1 fruit fly cellular context compared by ENCODE assay signal in genomic region chrX:9243417-9243884, dm6.
TF ChIP-seq lines count a peak whose summit lies in the region.

mxc (minus strand) TSS chrX:9243467.
Larp7 (plus strand) TSS chrX:9243817.

TF ChIP-seq in whole organism, embryonic, 481 proteins besides CTCF, POLR2A, EP300 and RAD21 (continued from another document and continues in another):
- TF ChIP-seq CG13123 (GFP tag; optimal IDR thresholded peaks at IDR 0.05; lab: Kevin White, UChicago) (peak; percentile 8), mam (GFP tag; optimal IDR thresholded peaks at IDR 0.05; lab: Kevin White, UChicago) (peak; percentile 69), CG14710 (tag; optimal IDR thresholded peaks at IDR 0.05; lab: Kevin White, UChicago) (peak; percentile 80), slp2 (GFP tag; optimal IDR thresholded peaks at IDR 0.05; lab: Kevin White, UChicago) (peak; percentile 57), sna (GFP tag; IDR thresholded peaks at IDR 0.05; lab: Robert Waterston, UW; ENCODE audit: partially characterized antibody) (peak; percentile 86), CG10979 (tag; optimal IDR thresholded peaks at IDR 0.05; lab: Kevin White, UChicago) (peak; percentile 27), CG14441 (GFP tag; IDR thresholded peaks at IDR 0.05; lab: Robert Waterston, UW) (peak; percentile 52; the same call in 1 of the 2 replicates), CG8944 (GFP tag; optimal IDR thresholded peaks at IDR 0.05; lab: Kevin White, UChicago) (peak; percentile 64), slbo (GFP tag; IDR thresholded peaks at IDR 0.05; lab: Robert Waterston, UW) (peak; percentile 72), Taf1 (GFP tag; IDR thresholded peaks at IDR 0.05; lab: Robert Waterston, UW) (0 out of 2 replicates have a peak, but pooled peaks have one; percentile 28), sim (GFP tag; IDR thresholded peaks at IDR 0.05; lab: Robert Waterston, UW) (no peak), NFAT (GFP tag; IDR thresholded peaks at IDR 0.05; lab: Robert Waterston, UW) (no peak), CG10321 (GFP tag; IDR thresholded peaks at IDR 0.05; lab: Robert Waterston, UW) (no peak), Atf3 (GFP tag; optimal IDR thresholded peaks at IDR 0.05; lab: Kevin White, UChicago) (no peak), jing (GFP tag; optimal IDR thresholded peaks at IDR 0.05; lab: Kevin White, UChicago) (no peak), Bdp1 (GFP tag; optimal IDR thresholded peaks at IDR 0.05; lab: Kevin White, UChicago) (peak; percentile 46), CG18476 (GFP tag; optimal IDR thresholded peaks at IDR 0.05; lab: Kevin White, UChicago) (peak; percentile 27), Gug (GFP tag; IDR thresholded peaks at IDR 0.05; lab: Robert Waterston, UW) (peak; percentile 68; the same call in 3 of the 4 replicates), CG12219 (GFP tag; optimal IDR thresholded peaks at IDR 0.05; lab: Kevin White, UChicago) (no peak), dati (GFP tag; IDR thresholded peaks at IDR 0.05; lab: Robert Waterston, UW) (no peak), CG2889 (GFP tag; IDR thresholded peaks at IDR 0.05; lab: Robert Waterston, UW) (peak; percentile 38; the same call in 1 of the 3 replicates), CG5953 (GFP tag; IDR thresholded peaks at IDR 0.05; lab: Robert Waterston, UW) (no peak), CG7745 (tag; optimal IDR thresholded peaks at IDR 0.05; lab: Kevin White, UChicago) (no peak), row (GFP tag; IDR thresholded peaks at IDR 0.05; lab: Robert Waterston, UW) (peak; percentile 91), CG2129 (GFP tag; IDR thresholded peaks at IDR 0.05; lab: Robert Waterston, UW; ENCODE audit: partially characterized antibody) (peak; percentile 80), CG14667 (GFP tag; IDR thresholded peaks at IDR 0.05; lab: Robert Waterston, UW) (0 out of 2 replicates have a peak, but pooled peaks have one; percentile 6), sob (GFP tag; IDR thresholded peaks at IDR 0.05; lab: Robert Waterston, UW) (peak; percentile 38; the same call in 1 of the 2 replicates), CG3281 (GFP tag; optimal IDR thresholded peaks at IDR 0.05; lab: Kevin White, UChicago) (no peak), btn (GFP tag; optimal IDR thresholded peaks at IDR 0.05; lab: Kevin White, UChicago) (no peak), CG17359 (tag; optimal IDR thresholded peaks at IDR 0.05; lab: Kevin White, UChicago) (no peak), CG17802 (tag; optimal IDR thresholded peaks at IDR 0.05; lab: Kevin White, UChicago) (peak; percentile 16), abd-A (tag; optimal IDR thresholded peaks at IDR 0.05; lab: Kevin White, UChicago) (no peak), gfzf (GFP tag; optimal IDR thresholded peaks at IDR 0.05; lab: Kevin White, UChicago) (peak; percentile 45), Sin3A (optimal IDR thresholded peaks at IDR 0.05; lab: Kevin White, UChicago) (peak; percentile 98), Trl (optimal IDR thresholded peaks at IDR 0.05; lab: Kevin White, UChicago) (no peak), Trl (GFP tag; optimal IDR thresholded peaks at IDR 0.05; lab: Kevin White, UChicago) (peak; percentile 75), ci (GFP tag; IDR thresholded peaks at IDR 0.05; lab: Robert Waterston, UW) (0 out of 3 replicates have a peak, but pooled peaks have one; percentile 51), bab2 (GFP tag; optimal IDR thresholded peaks at IDR 0.05; lab: Kevin White, UChicago) (peak; percentile 59), tin (GFP tag; optimal IDR thresholded peaks at IDR 0.05; lab: Kevin White, UChicago) (peak; percentile 63), az2 (GFP tag; optimal IDR thresholded peaks at IDR 0.05; lab: Kevin White, UChicago) (peak; percentile 48), ttk (GFP tag; IDR thresholded peaks at IDR 0.05; lab: Robert Waterston, UW) (no peak), CG1603 (tag; optimal IDR thresholded peaks at IDR 0.05; lab: Kevin White, UChicago) (no peak), prd (optimal IDR thresholded peaks at IDR 0.05; lab: Kevin White, UChicago) (no peak), prd (GFP tag; IDR thresholded peaks at IDR 0.05; lab: Robert Waterston, UW) (peak; percentile 73; the same call in 2 of the 3 replicates), pum (GFP tag; optimal IDR thresholded peaks at IDR 0.05; lab: Kevin White, UChicago) (peak; percentile 63), CG12071 (GFP tag; optimal IDR thresholded peaks at IDR 0.05; lab: Kevin White, UChicago) (no peak), CG31224 (GFP tag; IDR thresholded peaks at IDR 0.05; lab: Robert Waterston, UW) (0 out of 2 replicates have a peak, but pooled peaks have one; percentile 26), jigr1 (GFP tag; IDR thresholded peaks at IDR 0.05; lab: Robert Waterston, UW) (0 out of 3 replicates have a peak, but pooled peaks have one; percentile 15), sisA (GFP tag; IDR thresholded peaks at IDR 0.05; lab: Robert Waterston, UW) (peak; percentile 66), Abd-B (GFP tag; optimal IDR thresholded peaks at IDR 0.05; lab: Kevin White, UChicago) (peak; percentile 66), CG4617 (GFP tag; optimal IDR thresholded peaks at IDR 0.05; lab: Kevin White, UChicago; ENCODE audit: borderline replicate concordance) (peak; percentile 77), CG7928 (GFP tag; optimal IDR thresholded peaks at IDR 0.05; lab: Kevin White, UChicago) (no peak), CG4854 (GFP tag; optimal IDR thresholded peaks at IDR 0.05; lab: Kevin White, UChicago) (no peak), schlank (tag; optimal IDR thresholded peaks at IDR 0.05; lab: Kevin White, UChicago) (no peak), nmo (GFP tag; optimal IDR thresholded peaks at IDR 0.05; lab: Kevin White, UChicago) (peak; percentile 73), Hr78 (GFP tag; optimal IDR thresholded peaks at IDR 0.05; lab: Kevin White, UChicago) (no peak), insv (GFP tag; optimal IDR thresholded peaks at IDR 0.05; lab: Kevin White, UChicago) (peak in 1 of 2 experiments; percentile 63), CG32772 (GFP tag; IDR thresholded peaks at IDR 0.05; lab: Robert Waterston, UW) (peak; percentile 41; the same call in 1 of the 2 replicates), Awh (GFP tag; IDR thresholded peaks at IDR 0.05; lab: Robert Waterston, UW) (no peak), PHDP (tag; optimal IDR thresholded peaks at IDR 0.05; lab: Kevin White, UChicago) (no peak), CrebB (tag; optimal IDR thresholded peaks at IDR 0.05; lab: Kevin White, UChicago) (no peak), Xrp1 (GFP tag; IDR thresholded peaks at IDR 0.05; lab: Robert Waterston, UW) (no peak; the same call in 1 of the 2 replicates), fd3F (GFP tag; optimal IDR thresholded peaks at IDR 0.05; lab: Kevin White, UChicago) (peak; percentile 55), CG30020 (tag; optimal IDR thresholded peaks at IDR 0.05; lab: Kevin White, UChicago) (peak; percentile 58), Myb (GFP tag; optimal IDR thresholded peaks at IDR 0.05; lab: Kevin White, UChicago) (peak; percentile 76), Elba2 (GFP tag; optimal IDR thresholded peaks at IDR 0.05; lab: Kevin White, UChicago) (peak; percentile 82), pnt (GFP tag; optimal IDR thresholded peaks at IDR 0.05; lab: Kevin White, UChicago) (peak; percentile 67), exex (tag; optimal IDR thresholded peaks at IDR 0.05; lab: Kevin White, UChicago) (no peak), vvl (GFP tag; IDR thresholded peaks at IDR 0.05; lab: Robert Waterston, UW) (peak; percentile 21; the same call in 1 of the 2 replicates), CG11696 (GFP tag; IDR thresholded peaks at IDR 0.05; lab: Robert Waterston, UW) (no peak), CG9727 (GFP tag; optimal IDR thresholded peaks at IDR 0.05; lab: Kevin White, UChicago) (peak; percentile 61), CG15011 (GFP tag; optimal IDR thresholded peaks at IDR 0.05; lab: Kevin White, UChicago) (no peak), pb (GFP tag; optimal IDR thresholded peaks at IDR 0.05; lab: Kevin White, UChicago) (peak; percentile 0), CG8290 (GFP tag; optimal IDR thresholded peaks at IDR 0.05; lab: Kevin White, UChicago) (peak; percentile 3), CG8290 (tag; optimal IDR thresholded peaks at IDR 0.05; lab: Kevin White, UChicago) (no peak), sc (optimal IDR thresholded peaks at IDR 0.05; lab: Kevin White, UChicago) (no peak), sc (GFP tag; optimal IDR thresholded peaks at IDR 0.05; lab: Kevin White, UChicago) (no peak), CG14965 (GFP tag; optimal IDR thresholded peaks at IDR 0.05; lab: Kevin White, UChicago; ENCODE audit: borderline replicate concordance) (no peak), HLH4C (GFP tag; IDR thresholded peaks at IDR 0.05; lab: Robert Waterston, UW; ENCODE audit: partially characterized antibody) (peak; percentile 80), zen2 (GFP tag; IDR thresholded peaks at IDR 0.05; lab: Robert Waterston, UW; ENCODE audit: partially characterized antibody) (peak; percentile 67; the same call in 1 of the 3 replicates), CG10267 (tag; optimal IDR thresholded peaks at IDR 0.05; lab: Kevin White, UChicago) (peak; percentile 80), BtbVII (GFP tag; optimal IDR thresholded peaks at IDR 0.05; lab: Kevin White, UChicago) (no peak), CG6689 (GFP tag; IDR thresholded peaks at IDR 0.05; lab: Robert Waterston, UW) (peak; percentile 57; the same call in 1 of the 2 replicates), Six4 (GFP tag; optimal IDR thresholded peaks at IDR 0.05; lab: Kevin White, UChicago) (peak; percentile 42), CG12744 (GFP tag; optimal IDR thresholded peaks at IDR 0.05; lab: Kevin White, UChicago) (no peak), da (GFP tag; optimal IDR thresholded peaks at IDR 0.05; lab: Kevin White, UChicago) (peak; percentile 70), CG6254 (GFP tag; optimal IDR thresholded peaks at IDR 0.05; lab: Kevin White, UChicago) (no peak), otp (GFP tag; IDR thresholded peaks at IDR 0.05; lab: Robert Waterston, UW) (no peak), Poxn (GFP tag; IDR thresholded peaks at IDR 0.05; lab: Robert Waterston, UW) (no peak), ash1 (GFP tag; optimal IDR thresholded peaks at IDR 0.05; lab: Kevin White, UChicago) (no peak), CG1024 (GFP tag; IDR thresholded peaks at IDR 0.05; lab: Robert Waterston, UW) (no peak), CG34224 (GFP tag; IDR thresholded peaks at IDR 0.05; lab: Robert Waterston, UW; ENCODE audit: partially characterized antibody) (peak; percentile 83), CG6791 (GFP tag; IDR thresholded peaks at IDR 0.05; lab: Robert Waterston, UW; ENCODE audit: partially characterized antibody) (peak; percentile 70; the same call in 2 of the 3 replicates), NK7.1 (GFP tag; optimal IDR thresholded peaks at IDR 0.05; lab: Kevin White, UChicago) (no peak), knrl (GFP tag; IDR thresholded peaks at IDR 0.05; lab: Robert Waterston, UW; ENCODE audit: partially characterized antibody) (peak; percentile 91), run (tag; optimal IDR thresholded peaks at IDR 0.05; lab: Kevin White, UChicago) (no peak), CG4404 (GFP tag; IDR thresholded peaks at IDR 0.05; lab: Robert Waterston, UW) (peak; percentile 68), maf-S (GFP tag; optimal IDR thresholded peaks at IDR 0.05; lab: Kevin White, UChicago) (peak; percentile 53), CG31441 (GFP tag; IDR thresholded peaks at IDR 0.05; lab: Robert Waterston, UW) (no peak), crol (GFP tag; IDR thresholded peaks at IDR 0.05; lab: Robert Waterston, UW) (no peak), D19A (tag; optimal IDR thresholded peaks at IDR 0.05; lab: Kevin White, UChicago) (no peak), CG1832 (GFP tag; optimal IDR thresholded peaks at IDR 0.05; lab: Kevin White, UChicago) (no peak), sens (GFP tag; lab: Kevin White, UChicago) (peak; percentile 85), gce (GFP tag; IDR thresholded peaks at IDR 0.05; lab: Robert Waterston, UW) (no peak), Pdp1 (GFP tag; optimal IDR thresholded peaks at IDR 0.05; lab: Kevin White, UChicago) (peak; percentile 64 to 73), fd96Cb (tag; optimal IDR thresholded peaks at IDR 0.05; lab: Kevin White, UChicago) (peak; percentile 3), gro (GFP tag; optimal IDR thresholded peaks at IDR 0.05; lab: Kevin White, UChicago) (peak; percentile 81), CG15269 (tag; optimal IDR thresholded peaks at IDR 0.05; lab: Kevin White, UChicago) (no peak), gem (tag; optimal IDR thresholded peaks at IDR 0.05; lab: Kevin White, UChicago) (no peak), CG13424 (tag; optimal IDR thresholded peaks at IDR 0.05; lab: Kevin White, UChicago) (peak; percentile 72), Mrtf (GFP tag; IDR thresholded peaks at IDR 0.05; lab: Robert Waterston, UW) (no peak), Asciz (GFP tag; optimal IDR thresholded peaks at IDR 0.05; lab: Kevin White, UChicago) (no peak), CG9215 (GFP tag; IDR thresholded peaks at IDR 0.05; lab: Robert Waterston, UW) (peak; percentile 74), lmd (GFP tag; IDR thresholded peaks at IDR 0.05; lab: Robert Waterston, UW) (peak; percentile 29; the same call in 1 of the 2 replicates), zfh2 (GFP tag; optimal IDR thresholded peaks at IDR 0.05; lab: Kevin White, UChicago) (peak; percentile 77), bowl (GFP tag; IDR thresholded peaks at IDR 0.05; lab: Robert Waterston, UW) (no peak), CG14860 (GFP tag; IDR thresholded peaks at IDR 0.05; lab: Robert Waterston, UW; ENCODE audit: partially characterized antibody) (peak; percentile 80), CG15479 (GFP tag; optimal IDR thresholded peaks at IDR 0.05; lab: Kevin White, UChicago) (no peak), Dad (GFP tag; optimal IDR thresholded peaks at IDR 0.05; lab: Kevin White, UChicago) (peak; percentile 30), gt (GFP tag; IDR thresholded peaks at IDR 0.05; lab: Robert Waterston, UW) (no peak), CG2199 (GFP tag; IDR thresholded peaks at IDR 0.05; lab: Robert Waterston, UW) (no peak), Adf1 (GFP tag; IDR thresholded peaks at IDR 0.05; lab: Robert Waterston, UW) (0 out of 2 replicates have a peak, but pooled peaks have one; percentile 26), pfk (GFP tag; optimal IDR thresholded peaks at IDR 0.05; lab: Kevin White, UChicago) (no peak), CG7839 (tag; optimal IDR thresholded peaks at IDR 0.05; lab: Kevin White, UChicago) (no peak), CG17912 (GFP tag; optimal IDR thresholded peaks at IDR 0.05; lab: Kevin White, UChicago) (peak; percentile 4), CG11723 (GFP tag; optimal IDR thresholded peaks at IDR 0.05; lab: Kevin White, UChicago) (no peak), CG8089 (GFP tag; optimal IDR thresholded peaks at IDR 0.05; lab: Kevin White, UChicago) (peak; percentile 42), cwo (GFP tag; optimal IDR thresholded peaks at IDR 0.05; lab: Kevin White, UChicago) (no peak), Bteb2 (GFP tag; optimal IDR thresholded peaks at IDR 0.05; lab: Kevin White, UChicago) (peak; percentile 53), CG5245 (GFP tag; optimal IDR thresholded peaks at IDR 0.05; lab: Kevin White, UChicago) (peak; percentile 8)
